Fruit fly (Drosophila melanogaster) whole organism, embryonic: ENCODE results near the gene CG45011.
A peak's percentile ranks its signal among the peaks of the same experiment; 100 is the strongest.

Source experiments
- CG10147 ChIP-seq: fragments of 200-800 bp; sonication (Bioruptor generic); optimal IDR thresholded peaks from 2 replicates; lab custom pipeline; 2019; ENCODE audit warnings: missing biosample characterization, mild to moderate bottlenecking, missing genetic modification characterization, moderate library complexity
- CG10366 ChIP-seq: fragments of 200-800 bp; sonication (Bioruptor generic); IDR thresholded peaks from 2 replicates; pipeline ENCODE4 v1.3.6; 2022; ENCODE audit warnings: missing biosample characterization, missing genetic modification characterization
- CG10431 ChIP-seq: fragments of 200-800 bp; sonication (Bioruptor generic); optimal IDR thresholded peaks from 3 replicates; lab custom pipeline; 2018; ENCODE audit warnings: missing biosample characterization, mild to moderate bottlenecking, missing genetic modification characterization
- CG14710 ChIP-seq: fragments of 200-800 bp; sonication (Bioruptor generic); optimal IDR thresholded peaks from 3 replicates; lab custom pipeline; 2019; ENCODE audit warnings: missing biosample characterization, mild to moderate bottlenecking, missing genetic modification characterization, moderate library complexity
- CG15073 ChIP-seq: fragments of 200-800 bp; sonication (Bioruptor generic); optimal IDR thresholded peaks from 2 replicates; lab custom pipeline; 2016; ENCODE audit warnings: missing biosample characterization, missing genetic modification characterization
- CG16815 ChIP-seq: fragments of 200-800 bp; sonication (Bioruptor generic); optimal IDR thresholded peaks from 3 replicates; lab custom pipeline; 2017; ENCODE audit warnings: missing biosample characterization, mild to moderate bottlenecking, missing genetic modification characterization
- CG17912 ChIP-seq: fragments of 200-800 bp; sonication (Bioruptor generic); optimal IDR thresholded peaks from 2 replicates; lab custom pipeline; 2018; ENCODE audit warnings: missing biosample characterization, mild to moderate bottlenecking, missing genetic modification characterization
- CG2199 ChIP-seq: fragments of 200-800 bp; sonication (Bioruptor generic); IDR thresholded peaks from 3 replicates; pipeline ENCODE4 v1.3.6; 2022; ENCODE audit warnings: missing biosample characterization, missing genetic modification characterization
- CG30020 ChIP-seq: fragments of 200-800 bp; optimal IDR thresholded peaks from 2 replicates; lab custom pipeline; 2019; ENCODE audit warnings: missing biosample characterization, mild to moderate bottlenecking, missing genetic modification characterization, moderate library complexity
- CG3281 ChIP-seq: fragments of 200-800 bp; sonication (Bioruptor generic); optimal IDR thresholded peaks from 3 replicates; lab custom pipeline; 2017; ENCODE audit warnings: missing biosample characterization, mild to moderate bottlenecking, missing genetic modification characterization
- CG42726 ChIP-seq: fragments of 200-800 bp; sonication (Bioruptor generic); IDR thresholded peaks from 2 replicates; pipeline ENCODE4 v1.3.6; 2022; ENCODE audit warnings: missing biosample characterization, missing genetic modification characterization; ENCODE audit not compliant: partially characterized antibody
- CG4820 ChIP-seq: fragments of 200-800 bp; sonication (Bioruptor generic); optimal IDR thresholded peaks from 3 replicates; lab custom pipeline; 2016; ENCODE audit warnings: missing biosample characterization, missing genetic modification characterization
- CG7372 ChIP-seq: fragments of 200-800 bp; sonication (Bioruptor generic); IDR thresholded peaks from 2 replicates; pipeline ENCODE4 v1.3.6; 2022; ENCODE audit warnings: missing biosample characterization, missing genetic modification characterization
- CG8388 ChIP-seq: fragments of 200-800 bp; sonication (Bioruptor generic); optimal IDR thresholded peaks from 2 replicates; lab custom pipeline; 2019; ENCODE audit warnings: missing biosample characterization, mild to moderate bottlenecking, missing genetic modification characterization, moderate library complexity
- Deaf1 ChIP-seq: fragments of 200-800 bp; optimal IDR thresholded peaks from 3 replicates; lab custom pipeline; 2019; ENCODE audit warnings: missing biosample characterization, mild to moderate bottlenecking, missing genetic modification characterization, moderate library complexity
- Fer3 ChIP-seq: fragments of 200-800 bp; sonication (Bioruptor generic); optimal IDR thresholded peaks from 2 replicates; lab custom pipeline; 2018; ENCODE audit warnings: missing biosample characterization, mild to moderate bottlenecking, missing genetic modification characterization, moderate library complexity
- Hr39 ChIP-seq: fragments of >200 bp; optimal IDR thresholded peaks from 2 replicates; lab custom pipeline; 2017
- Mad ChIP-seq: fragments of 200-800 bp; sonication (Bioruptor generic); optimal IDR thresholded peaks from 2 replicates; lab custom pipeline; 2016; ENCODE audit warnings: missing biosample characterization, missing genetic modification characterization
- Max ChIP-seq: fragments of 200-800 bp; sonication (Bioruptor generic); optimal IDR thresholded peaks from 2 replicates; lab custom pipeline; 2016; ENCODE audit warnings: missing biosample characterization, mild to moderate bottlenecking, missing genetic modification characterization
- Med ChIP-seq: fragments of 200-800 bp; sonication (Bioruptor generic); peaks from one replicate; lab custom pipeline; 2016; ENCODE audit warnings: missing biosample characterization, missing genetic modification characterization, mild to moderate bottlenecking, inconsistent platforms, moderate library complexity
- Pdp1 ChIP-seq, 2 experiments: fragments of 200-800 bp; sonication (Bioruptor generic); optimal IDR thresholded peaks; 3 replicates each; lab custom pipeline; 2016; ENCODE audit warnings: missing biosample characterization in 2 of 2, missing genetic modification characterization in 2 of 2, mild to moderate bottlenecking in 1 of 2, moderate library complexity in 1 of 2
- Xbp1 ChIP-seq: fragments of 200-800 bp; sonication (Bioruptor generic); optimal IDR thresholded peaks from 3 replicates; lab custom pipeline; 2016; ENCODE audit warnings: missing biosample characterization, mild to moderate bottlenecking, missing genetic modification characterization
- btn ChIP-seq: fragments of 200-800 bp; sonication (Bioruptor generic); optimal IDR thresholded peaks from 2 replicates; lab custom pipeline; 2016; ENCODE audit warnings: missing biosample characterization, missing genetic modification characterization
- corto ChIP-seq: fragments of 200-800 bp; sonication (Bioruptor generic); optimal IDR thresholded peaks from 2 replicates; lab custom pipeline; 2016; ENCODE audit warnings: missing biosample characterization, mild to moderate bottlenecking, missing genetic modification characterization, moderate library complexity
- da ChIP-seq: fragments of 200-800 bp; sonication (Bioruptor generic); optimal IDR thresholded peaks from 2 replicates; lab custom pipeline; 2016; ENCODE audit warnings: missing biosample characterization, missing genetic modification characterization
- dimm ChIP-seq: fragments of 200-800 bp; sonication (Bioruptor generic); IDR thresholded peaks from 2 replicates; pipeline ENCODE4 v1.3.6; 2022; ENCODE audit warnings: missing biosample characterization, missing genetic modification characterization
- dpn ChIP-seq, 2 experiments: fragments of 200-800 bp; sonication (Bioruptor generic); optimal IDR thresholded peaks; 3 replicates each; lab custom pipeline; 2016; ENCODE audit warnings: missing biosample characterization in 2 of 2, missing genetic modification characterization in 2 of 2
- esg ChIP-seq: fragments of 200-800 bp; sonication (Bioruptor generic); conservative IDR thresholded peaks from 2 replicates; pipeline ENCODE4 v1.3.6; 2022; ENCODE audit warnings: missing biosample characterization, missing genetic modification characterization
- ewg ChIP-seq: fragments of 200-800 bp; sonication (Bioruptor generic); optimal IDR thresholded peaks from 3 replicates; lab custom pipeline; 2017; ENCODE audit warnings: mild to moderate bottlenecking, missing biosample characterization, missing genetic modification reagents, missing genetic modification characterization
- fd64A ChIP-seq: fragments of 200-800 bp; sonication (Bioruptor generic); optimal IDR thresholded peaks from 3 replicates; lab custom pipeline; 2018; ENCODE audit warnings: missing biosample characterization, mild to moderate bottlenecking, missing genetic modification characterization
- fd96Cb ChIP-seq: fragments of 200-800 bp; sonication (Bioruptor generic); optimal IDR thresholded peaks from 2 replicates; lab custom pipeline; 2018; ENCODE audit warnings: missing biosample characterization, mild to moderate bottlenecking, missing genetic modification characterization, moderate library complexity
- inv ChIP-seq: fragments of 200-800 bp; sonication (Bioruptor generic); IDR thresholded peaks from 2 replicates; pipeline ENCODE4 v1.3.6; 2022; ENCODE audit warnings: missing biosample characterization, missing genetic modification characterization; ENCODE audit not compliant: partially characterized antibody
- lilli ChIP-seq: fragments of 200-800 bp; sonication (Bioruptor generic); optimal IDR thresholded peaks from 3 replicates; lab custom pipeline; 2016; ENCODE audit warnings: missing biosample characterization, missing genetic modification characterization
- lola ChIP-seq, 3 experiments: fragments of >200 bp in 2 of 3; fragments of 200-800 bp in 1 of 3; sonication (Bioruptor generic) in 1 of 3; optimal IDR thresholded peaks; 2 replicates each; lab custom pipeline; 2017 to 2019; ENCODE audit warnings: missing biosample characterization in 3 of 3, missing genetic modification characterization in 3 of 3, mild to moderate bottlenecking in 1 of 3, moderate library complexity in 1 of 3
- luna ChIP-seq: fragments of 200-800 bp; sonication (Bioruptor generic); optimal IDR thresholded peaks from 2 replicates; lab custom pipeline; 2016; ENCODE audit warnings: missing biosample characterization, missing genetic modification characterization
- mam ChIP-seq: fragments of 200-800 bp; sonication (Bioruptor generic); optimal IDR thresholded peaks from 3 replicates; lab custom pipeline; 2016; ENCODE audit warnings: missing biosample characterization, missing genetic modification characterization
- onecut ChIP-seq: fragments of 200-800 bp; sonication (Bioruptor generic); IDR thresholded peaks from 2 replicates; pipeline ENCODE4 v1.3.6; 2022; ENCODE audit warnings: missing biosample characterization, missing genetic modification characterization
- otp ChIP-seq: fragments of 200-800 bp; sonication (Bioruptor generic); IDR thresholded peaks from 3 replicates; pipeline ENCODE4, ENCODE4 v1.3.6; 2022; ENCODE audit warnings: missing biosample characterization, missing genetic modification characterization
- pnt ChIP-seq: fragments of 200-800 bp; sonication (Bioruptor generic); optimal IDR thresholded peaks from 3 replicates; lab custom pipeline; 2016; ENCODE audit warnings: missing biosample characterization, missing genetic modification characterization
- pros ChIP-seq: fragments of 200-800 bp; sonication (Bioruptor generic); optimal IDR thresholded peaks from 3 replicates; lab custom pipeline; 2019; ENCODE audit warnings: missing biosample characterization, mild to moderate bottlenecking, missing genetic modification characterization, moderate library complexity
- ranshi ChIP-seq: fragments of 200-800 bp; sonication (Bioruptor generic); IDR thresholded peaks from 2 replicates; pipeline ENCODE4 v1.3.6; 2022; ENCODE audit warnings: missing biosample characterization, missing genetic modification characterization
- sens ChIP-seq: fragments of 200-800 bp; sonication (Bioruptor generic); peaks from one replicate; lab custom pipeline; 2016; ENCODE audit warnings: missing biosample characterization, missing genetic modification characterization
- seq ChIP-seq: fragments of 200-800 bp; sonication (Bioruptor generic); IDR thresholded peaks from 2 replicates; pipeline ENCODE4 v1.3.6; 2022; ENCODE audit warnings: missing biosample characterization, missing genetic modification characterization
- shn ChIP-seq: fragments of 200-800 bp; sonication (Bioruptor generic); optimal IDR thresholded peaks from 3 replicates; lab custom pipeline; 2016; ENCODE audit warnings: missing biosample characterization, missing genetic modification characterization
- so ChIP-seq: fragments of 200-800 bp; sonication (Bioruptor generic); IDR thresholded peaks from 3 replicates; pipeline ENCODE4 v1.3.6; 2022; ENCODE audit warnings: missing biosample characterization, missing genetic modification characterization
- sug ChIP-seq: fragments of 200-800 bp; optimal IDR thresholded peaks from 2 replicates; lab custom pipeline; 2019; ENCODE audit warnings: missing biosample characterization, mild to moderate bottlenecking, missing genetic modification characterization, moderate library complexity
- tin ChIP-seq: fragments of 200-800 bp; sonication (Bioruptor generic); optimal IDR thresholded peaks from 3 replicates; lab custom pipeline; 2016; ENCODE audit warnings: missing biosample characterization, missing genetic modification characterization
- twi ChIP-seq: fragments of 200-800 bp; optimal IDR thresholded peaks from 2 replicates; lab custom pipeline; 2019; ENCODE audit warnings: missing biosample characterization, mild to moderate bottlenecking, missing genetic modification characterization, moderate library complexity
- unpg ChIP-seq: fragments of 200-800 bp; sonication (Bioruptor generic); optimal IDR thresholded peaks from 3 replicates; lab custom pipeline; 2018; ENCODE audit warnings: missing biosample characterization, mild to moderate bottlenecking, missing genetic modification characterization, moderate library complexity
- zfh2 ChIP-seq: fragments of 200-800 bp; sonication (Bioruptor generic); optimal IDR thresholded peaks from 2 replicates; lab custom pipeline; 2016; ENCODE audit warnings: missing biosample characterization, missing genetic modification characterization

CG45011 gene

dm6 chr2L:11845159-11845788, 11.4 kb downstream of the CG45011 start (continued):
- no peak for TF ChIP-seq tin
- TF ChIP-seq ranshi (GFP tag; lab: Robert Waterston, UW): no peak
- no peak for TF ChIP-seq CG14710
- no peak for TF ChIP-seq Mad
- TF ChIP-seq Hr39 (lab: Kevin White, UChicago): no peak
- TF ChIP-seq twi (tag; lab: Kevin White, UChicago): no peak
- no peak for TF ChIP-seq btn
- TF ChIP-seq otp (GFP tag; lab: Robert Waterston, UW): no peak
- TF ChIP-seq unpg (GFP tag; lab: Kevin White, UChicago): no peak
- no peak for TF ChIP-seq CG30020 (tag; lab: Kevin White, UChicago)
- TF ChIP-seq CG10431: no peak
- TF ChIP-seq CG15073 (GFP tag; lab: Kevin White, UChicago): no peak
- TF ChIP-seq seq (GFP tag; lab: Robert Waterston, UW): no peak
- TF ChIP-seq CG10147 (GFP tag; lab: Kevin White, UChicago): no peak
- TF ChIP-seq zfh2 (GFP tag; lab: Kevin White, UChicago): no peak
- no peak for TF ChIP-seq CG2199
- no peak for TF ChIP-seq Xbp1 (GFP tag; lab: Kevin White, UChicago)
- peak; percentile 20 for TF ChIP-seq CG3281
- no peak for TF ChIP-seq dimm (GFP tag; lab: Robert Waterston, UW)
- TF ChIP-seq sug (tag; lab: Kevin White, UChicago): peak; percentile 46
- peak; percentile 49 for TF ChIP-seq sens
- TF ChIP-seq Max: no peak
- TF ChIP-seq CG17912 (GFP tag; lab: Kevin White, UChicago): no peak
- TF ChIP-seq CG16815: no peak
- no peak for TF ChIP-seq Deaf1
- TF ChIP-seq CG42726 (GFP tag; lab: Robert Waterston, UW): no peak
- TF ChIP-seq inv (GFP tag; lab: Robert Waterston, UW): no peak
- no peak for TF ChIP-seq fd96Cb (tag; lab: Kevin White, UChicago)
- TF ChIP-seq onecut (GFP tag; lab: Robert Waterston, UW): no peak
- no peak for TF ChIP-seq da (GFP tag; lab: Kevin White, UChicago)
- no peak for TF ChIP-seq CG4820 (GFP tag; lab: Kevin White, UChicago)
- no peak for TF ChIP-seq so
- TF ChIP-seq shn (GFP tag; lab: Kevin White, UChicago): no peak
- TF ChIP-seq esg (GFP tag; lab: Robert Waterston, UW): no peak
- peak; percentile 81 for TF ChIP-seq Med (GFP tag; lab: Kevin White, UChicago)
- TF ChIP-seq fd64A (GFP tag; lab: Kevin White, UChicago): no peak
- TF ChIP-seq ewg: no peak
- no peak for TF ChIP-seq pnt
- no peak for TF ChIP-seq lilli (GFP tag; lab: Kevin White, UChicago)
- TF ChIP-seq lola (GFP tag; optimal IDR thresholded peaks at IDR 0.05; lab: Kevin White, UChicago): no peak
- TF ChIP-seq mam: no peak
- TF ChIP-seq Fer3 (tag; lab: Kevin White, UChicago): no peak
- no peak for TF ChIP-seq pros (GFP tag; lab: Kevin White, UChicago)
- TF ChIP-seq dpn (GFP tag; optimal IDR thresholded peaks at IDR 0.05; lab: Kevin White, UChicago): no peak
- TF ChIP-seq Pdp1 (GFP tag; optimal IDR thresholded peaks at IDR 0.05; lab: Kevin White, UChicago): no peak
- TF ChIP-seq corto (GFP tag; lab: Kevin White, UChicago): no peak
- no peak for TF ChIP-seq CG8388
- no peak for TF ChIP-seq luna
- no peak for TF ChIP-seq CG7372 (GFP tag; lab: Robert Waterston, UW)
- no peak for TF ChIP-seq CG10366 (GFP tag; lab: Robert Waterston, UW)
